Fruit fly (Drosophila melanogaster): Measurements from ENCODE around the gene ATPsynE.

ATPsynE gene

dm6 chr3R:14356619-14357018 is 29.9 kb downstream of the ATPsynE start (continued):
- no peak for TF ChIP-seq CG16779 (tag; optimal IDR thresholded peaks at IDR 0.05)
- TF ChIP-seq pdm3 (GFP tag; optimal IDR thresholded peaks at IDR 0.05), result peak; percentile 57
- peak; percentile 12 for TF ChIP-seq lz (GFP tag; optimal IDR thresholded peaks at IDR 0.05)
- TF ChIP-seq CG4318 (GFP tag; optimal IDR thresholded peaks at IDR 0.05), result peak; percentile 39
- peak; percentile 57 for TF ChIP-seq Eip75B (GFP tag; optimal IDR thresholded peaks at IDR 0.05)
- peak; percentile 50 for TF ChIP-seq Sox14 (GFP tag; optimal IDR thresholded peaks at IDR 0.05)
- TF ChIP-seq Lpt (GFP tag; optimal IDR thresholded peaks at IDR 0.05), result no peak
- TF ChIP-seq eg (GFP tag; IDR thresholded peaks at IDR 0.05), result peak; percentile 66; the same call in 2 of the 3 replicates
- peak; percentile 52 for TF ChIP-seq Hr39 (GFP tag; optimal IDR thresholded peaks at IDR 0.05)
- peak; percentile 52 for TF ChIP-seq esn (GFP tag; optimal IDR thresholded peaks at IDR 0.05)
- TF ChIP-seq CG6854 (GFP tag; optimal IDR thresholded peaks at IDR 0.05), result no peak
- TF ChIP-seq Eip93F (GFP tag; optimal IDR thresholded peaks at IDR 0.05), result no peak
- TF ChIP-seq net (GFP tag; optimal IDR thresholded peaks at IDR 0.05), result peak; percentile 41
- TF ChIP-seq CG11902 (GFP tag; optimal IDR thresholded peaks at IDR 0.05), result peak; percentile 40
- TF ChIP-seq Hr4 (GFP tag; optimal IDR thresholded peaks at IDR 0.05), result peak; percentile 55
- TF ChIP-seq spab (GFP tag; optimal IDR thresholded peaks at IDR 0.05), result peak; percentile 53
- TF ChIP-seq salr (GFP tag; optimal IDR thresholded peaks at IDR 0.05), result peak; percentile 16 to 38
- TF ChIP-seq CG8119 (GFP tag; IDR thresholded peaks at IDR 0.05), result peak; percentile 44; the same call in 1 of the 3 replicates

dm6 chr3R:14357405-14357804 is 30.7 kb downstream of the ATPsynE start:
- peak; percentile 52 for TF ChIP-seq CG32006 (GFP tag; optimal IDR thresholded peaks at IDR 0.05)
- no peak for TF ChIP-seq Sox15 (GFP tag; optimal IDR thresholded peaks at IDR 0.05)
- peak; percentile 50 for TF ChIP-seq lz (GFP tag; optimal IDR thresholded peaks at IDR 0.05)
- TF ChIP-seq CG34406 (GFP tag; optimal IDR thresholded peaks at IDR 0.05), result peak; percentile 47
- no peak for TF ChIP-seq CG11294 (GFP tag; IDR thresholded peaks at IDR 0.05)
- peak; percentile 65 for TF ChIP-seq acj6 (GFP tag; optimal IDR thresholded peaks at IDR 0.05)
- peak; percentile 61 for TF ChIP-seq Ets21C (GFP tag; optimal IDR thresholded peaks at IDR 0.05)
- TF ChIP-seq Met (GFP tag; optimal IDR thresholded peaks at IDR 0.05), result peak; percentile 72
- peak; percentile 42 for TF ChIP-seq fd59A (GFP tag; optimal IDR thresholded peaks at IDR 0.05)
- TF ChIP-seq topi (GFP tag; optimal IDR thresholded peaks at IDR 0.05), result peak; percentile 69
- TF ChIP-seq svp (GFP tag), result peak; percentile 85
- peak; percentile 77 for TF ChIP-seq eg (GFP tag; IDR thresholded peaks at IDR 0.05)
- peak; percentile 60 for TF ChIP-seq CG10669 (GFP tag; optimal IDR thresholded peaks at IDR 0.05)
- peak in 1 of 2 experiments; percentile 6 for TF ChIP-seq salr (GFP tag; optimal IDR thresholded peaks at IDR 0.05)
- TF ChIP-seq Hr39 (GFP tag; optimal IDR thresholded peaks at IDR 0.05), result peak; percentile 71
- TF ChIP-seq Blimp-1 (GFP tag; optimal IDR thresholded peaks at IDR 0.05), result peak; percentile 24
- peak; percentile 20 for TF ChIP-seq CG6792 (GFP tag; optimal IDR thresholded peaks at IDR 0.05)
- peak; percentile 60 for TF ChIP-seq spab (GFP tag; optimal IDR thresholded peaks at IDR 0.05)
- peak; percentile 53 for TF ChIP-seq CG10631 (GFP tag; optimal IDR thresholded peaks at IDR 0.05)
- TF ChIP-seq CG31627 (GFP tag; optimal IDR thresholded peaks at IDR 0.05), result peak; percentile 73
- TF ChIP-seq CG9139 (GFP tag; optimal IDR thresholded peaks at IDR 0.05), result peak; percentile 36
- peak; percentile 69 for TF ChIP-seq pdm3 (GFP tag; optimal IDR thresholded peaks at IDR 0.05)
- TF ChIP-seq Sox102F (GFP tag; optimal IDR thresholded peaks at IDR 0.05), result peak; percentile 60
- peak; percentile 62 for TF ChIP-seq CG6808 (GFP tag; optimal IDR thresholded peaks at IDR 0.05)
- TF ChIP-seq CG16779 (tag; optimal IDR thresholded peaks at IDR 0.05), result no peak
- peak; percentile 79 for TF ChIP-seq CG3919 (GFP tag; optimal IDR thresholded peaks at IDR 0.05)
- peak; percentile 57; the same call in 2 of the 3 replicates for TF ChIP-seq CG8119 (GFP tag; IDR thresholded peaks at IDR 0.05)
- TF ChIP-seq CG6276 (GFP tag; optimal IDR thresholded peaks at IDR 0.05), result peak; percentile 23
- no peak for TF ChIP-seq Eip93F (GFP tag; optimal IDR thresholded peaks at IDR 0.05)
- peak; percentile 64 for TF ChIP-seq OdsH (GFP tag; optimal IDR thresholded peaks at IDR 0.05)
- TF ChIP-seq net (GFP tag; optimal IDR thresholded peaks at IDR 0.05), result peak; percentile 34
- TF ChIP-seq Gug (GFP tag; IDR thresholded peaks at IDR 0.05), result peak; percentile 61; the same call in 1 of the 2 replicates
- peak; percentile 69 for TF ChIP-seq Ets96B (tag; optimal IDR thresholded peaks at IDR 0.05)
- peak; percentile 45 to 73 for TF ChIP-seq ss (GFP tag; optimal IDR thresholded peaks at IDR 0.05)
- TF ChIP-seq CG11762 (GFP tag; optimal IDR thresholded peaks at IDR 0.05; ENCODE audit: insufficient read depth), result peak; percentile 27
- peak; percentile 60 for TF ChIP-seq CG3032 (tag; optimal IDR thresholded peaks at IDR 0.05)
- peak; percentile 35 for TF ChIP-seq vri (GFP tag; optimal IDR thresholded peaks at IDR 0.05)
- TF ChIP-seq achi (GFP tag; optimal IDR thresholded peaks at IDR 0.05), result peak; percentile 60
- peak; percentile 1 for TF ChIP-seq CG6854 (GFP tag; optimal IDR thresholded peaks at IDR 0.05)
- peak; percentile 53 for TF ChIP-seq Sox14 (GFP tag; optimal IDR thresholded peaks at IDR 0.05)
- TF ChIP-seq CG6163 (GFP tag; IDR thresholded peaks at IDR 0.05), result peak; percentile 73
- peak; percentile 64 for TF ChIP-seq Hr4 (GFP tag; optimal IDR thresholded peaks at IDR 0.05)
